Fruit fly (Drosophila melanogaster): Measurements from ENCODE around the gene koko.
A peak's percentile ranks its signal among the peaks of the same experiment; 100 is the strongest.

koko gene

dm6 chr3R:18402549-18403429 is at the start of gene koko, which contains the start of gene Wdr37:
Gene koko, plus strand, starts transcription at chr3R:18403026.
Gene Wdr37, minus strand, starts transcription at chr3R:18402716.
- TF ChIP-seq ss (GFP tag; optimal IDR thresholded peaks at IDR 0.05) (peak; percentile 87 to 94), dac (GFP tag; optimal IDR thresholded peaks at IDR 0.05) (peak; percentile 78), Blimp-1 (GFP tag; optimal IDR thresholded peaks at IDR 0.05) (peak; percentile 83), pdm3 (GFP tag; optimal IDR thresholded peaks at IDR 0.05) (peak; percentile 91), Eip93F (GFP tag; optimal IDR thresholded peaks at IDR 0.05) (peak; percentile 86), net (GFP tag; optimal IDR thresholded peaks at IDR 0.05) (peak; percentile 93), CG8319 (GFP tag; optimal IDR thresholded peaks at IDR 0.05) (peak; percentile 93), topi (GFP tag; optimal IDR thresholded peaks at IDR 0.05) (peak; percentile 89), Sox102F (GFP tag; optimal IDR thresholded peaks at IDR 0.05) (peak; percentile 89), Sox14 (GFP tag; optimal IDR thresholded peaks at IDR 0.05) (peak; percentile 90), CG6276 (GFP tag; optimal IDR thresholded peaks at IDR 0.05) (peak; percentile 85), CG6854 (GFP tag; optimal IDR thresholded peaks at IDR 0.05) (peak; percentile 65), CG8632 (GFP tag; optimal IDR thresholded peaks at IDR 0.05) (peak; percentile 96), CG3032 (tag; optimal IDR thresholded peaks at IDR 0.05) (peak; percentile 98), CG32006 (GFP tag; optimal IDR thresholded peaks at IDR 0.05) (peak; percentile 96), CG11902 (GFP tag; optimal IDR thresholded peaks at IDR 0.05) (peak; percentile 90), CG16779 (tag; optimal IDR thresholded peaks at IDR 0.05) (peak; percentile 85), fkh (GFP tag; optimal IDR thresholded peaks at IDR 0.05) (peak; percentile 79), acj6 (GFP tag; optimal IDR thresholded peaks at IDR 0.05) (peak; percentile 96), svp (GFP tag) (peak; percentile 96), Gug (GFP tag; IDR thresholded peaks at IDR 0.05) (peak; percentile 98), CG11294 (GFP tag; IDR thresholded peaks at IDR 0.05) (peak; percentile 96), achi (GFP tag; optimal IDR thresholded peaks at IDR 0.05) (peak; percentile 95), Eip78C (GFP tag) (peak; percentile 98), CG6808 (GFP tag; optimal IDR thresholded peaks at IDR 0.05) (peak; percentile 72), CG7368 (GFP tag; optimal IDR thresholded peaks at IDR 0.05) (peak; percentile 86), CG6792 (GFP tag; optimal IDR thresholded peaks at IDR 0.05) (peak; percentile 94), eg (GFP tag; IDR thresholded peaks at IDR 0.05) (peak; percentile 98), Hr38 (GFP tag; optimal IDR thresholded peaks at IDR 0.05) (no peak), Ets21C (GFP tag; optimal IDR thresholded peaks at IDR 0.05) (peak; percentile 82), dsx (GFP tag; optimal IDR thresholded peaks at IDR 0.05; ENCODE audit: poor library complexity, severe bottlenecking) (peak; percentile 94), CG10631 (GFP tag; optimal IDR thresholded peaks at IDR 0.05) (peak; percentile 98), spab (GFP tag; optimal IDR thresholded peaks at IDR 0.05) (peak; percentile 87), OdsH (GFP tag; optimal IDR thresholded peaks at IDR 0.05) (peak; percentile 97), CG6163 (GFP tag; IDR thresholded peaks at IDR 0.05) (peak; percentile 96), CG1621 (tag; optimal IDR thresholded peaks at IDR 0.05) (peak; percentile 82), Met (GFP tag; optimal IDR thresholded peaks at IDR 0.05) (peak; percentile 90), CG9139 (GFP tag; optimal IDR thresholded peaks at IDR 0.05) (peak; percentile 89), Lpt (GFP tag; optimal IDR thresholded peaks at IDR 0.05) (peak; percentile 96), Hr39 (GFP tag; optimal IDR thresholded peaks at IDR 0.05) (peak; percentile 82), Sox15 (GFP tag; optimal IDR thresholded peaks at IDR 0.05) (peak; percentile 90), fd85E (GFP tag; optimal IDR thresholded peaks at IDR 0.05) (peak; percentile 78), CG31627 (GFP tag; optimal IDR thresholded peaks at IDR 0.05) (peak; percentile 89), salr (GFP tag; optimal IDR thresholded peaks at IDR 0.05) (peak; percentile 43 to 96), vri (GFP tag; optimal IDR thresholded peaks at IDR 0.05) (peak; percentile 86), CG3919 (GFP tag; optimal IDR thresholded peaks at IDR 0.05) (peak; percentile 95), CG11762 (GFP tag; optimal IDR thresholded peaks at IDR 0.05; ENCODE audit: insufficient read depth) (peak; percentile 95), fd59A (GFP tag; optimal IDR thresholded peaks at IDR 0.05) (peak; percentile 83), cyc (GFP tag; optimal IDR thresholded peaks at IDR 0.05) (peak; percentile 94), CG8119 (GFP tag; IDR thresholded peaks at IDR 0.05) (peak; percentile 98)
